Fruit fly (Drosophila melanogaster): ENCODE measurements around the gene Sec61gamma.

- no peak for TF ChIP-seq CG5204 (GFP tag; optimal IDR thresholded peaks at IDR 0.05)
- TF ChIP-seq CG33017 (tag; optimal IDR thresholded peaks at IDR 0.05) = no peak
- no peak for TF ChIP-seq kay (GFP tag; ENCODE audit: borderline replicate concordance)
- TF ChIP-seq toe (GFP tag; optimal IDR thresholded peaks at IDR 0.05) = no peak
- peak; percentile 41 for TF ChIP-seq tj (GFP tag; optimal IDR thresholded peaks at IDR 0.05)
- TF ChIP-seq bab1 (GFP tag; optimal IDR thresholded peaks at IDR 0.05) = peak; percentile 55
- TF ChIP-seq CG1620 (GFP tag; optimal IDR thresholded peaks at IDR 0.05) = peak; percentile 65
- no peak for TF ChIP-seq cic (GFP tag; optimal IDR thresholded peaks at IDR 0.05)
- TF ChIP-seq Mnt (GFP tag; optimal IDR thresholded peaks at IDR 0.05) = peak; percentile 31
- no peak for TF ChIP-seq Hr96 (GFP tag; optimal IDR thresholded peaks at IDR 0.05)
Observed at dm6 chrX:19642819-19643504, at the start of gene Sec61gamma, which contains the start of gene CG12237.
